Worm (Caenorhabditis elegans) whole organism, mixed stage, embryonic: ENCODE data around the gene sgn-1.

Experiments
- M03D4.4 ChIP-seq: sonication (generic microtip); optimal IDR thresholded peaks from 2 replicates; lab custom pipeline; 2017; ENCODE audit warnings: mild to moderate bottlenecking, missing genetic modification characterization, missing compliant biosample characterization
- bed-3 ChIP-seq: fragments of 200-800 bp; sonication (Bioruptor generic); optimal IDR thresholded peaks from 3 replicates; lab custom pipeline; 2018; ENCODE audit warnings: mild to moderate bottlenecking, missing genetic modification characterization, moderate library complexity, missing compliant biosample characterization
- ceh-39 ChIP-seq: fragments of 150-350 bp; optimal IDR thresholded peaks from 2 replicates; lab custom pipeline; 2014; ENCODE audit warnings: missing biosample characterization, missing genetic modification characterization
- ceh-43 ChIP-seq: fragments of 200-800 bp; sonication (Bioruptor generic); optimal IDR thresholded peaks from 2 replicates; lab custom pipeline; 2018; ENCODE audit warnings: mild to moderate bottlenecking, missing genetic modification characterization, moderate library complexity, missing compliant biosample characterization
- ceh-83 ChIP-seq: fragments of 200-800 bp; sonication (Bioruptor generic); optimal IDR thresholded peaks from 2 replicates; lab custom pipeline; 2018; ENCODE audit warnings: mild to moderate bottlenecking, missing genetic modification characterization, missing compliant biosample characterization
- ces-1 ChIP-seq: fragments of 150-350 bp; optimal IDR thresholded peaks from 2 replicates; lab custom pipeline; 2014; ENCODE audit warnings: missing biosample characterization, missing genetic modification reagents, missing genetic modification characterization
- cnd-1 ChIP-seq: fragments of 200-800 bp; sonication (Bioruptor generic); optimal IDR thresholded peaks from 2 replicates; lab custom pipeline; 2018; ENCODE audit warnings: mild to moderate bottlenecking, missing genetic modification characterization, missing compliant biosample characterization
- drap-1 ChIP-seq: fragments of 200-800 bp; sonication (Bioruptor generic); optimal IDR thresholded peaks from 3 replicates; lab custom pipeline; 2018; ENCODE audit warnings: mild to moderate bottlenecking, missing genetic modification characterization, missing compliant biosample characterization
- elt-1 ChIP-seq: sonication (generic microtip); optimal IDR thresholded peaks from 2 replicates; lab custom pipeline; 2017; ENCODE audit warnings: missing genetic modification characterization, mild to moderate bottlenecking, missing compliant biosample characterization, antibody characterized with exemption, moderate library complexity, borderline replicate concordance; ENCODE audit not compliant: insufficient read depth
- elt-3 ChIP-seq: fragments of 150-350 bp; optimal IDR thresholded peaks from 2 replicates; lab custom pipeline; 2014; ENCODE audit warnings: missing biosample characterization, missing genetic modification characterization
- ham-2 ChIP-seq: fragments of 200-800 bp; sonication (Bioruptor generic); optimal IDR thresholded peaks from 2 replicates; lab custom pipeline; 2018; ENCODE audit warnings: mild to moderate bottlenecking, missing genetic modification characterization, missing compliant biosample characterization
- lin-13 ChIP-seq: fragments of 150-350 bp; optimal IDR thresholded peaks from 2 replicates; lab custom pipeline; 2014; ENCODE audit warnings: missing biosample characterization, missing genetic modification characterization
- lsy-2 ChIP-seq: fragments of 150-350 bp; optimal IDR thresholded peaks from 2 replicates; lab custom pipeline; 2014; ENCODE audit warnings: missing biosample characterization, missing genetic modification characterization
- mep-1 ChIP-seq: fragments of 150-350 bp; optimal IDR thresholded peaks from 2 replicates; lab custom pipeline; 2017; ENCODE audit warnings: missing biosample characterization, missing genetic modification reagents, missing genetic modification characterization, inconsistent platforms
- mls-2 ChIP-seq: sonication (generic microtip); optimal IDR thresholded peaks from 2 replicates; lab custom pipeline; 2016; ENCODE audit warnings: mild to moderate bottlenecking, missing genetic modification characterization, moderate library complexity, missing compliant biosample characterization
- nhr-12 ChIP-seq: fragments of 150-350 bp; optimal IDR thresholded peaks from 2 replicates; lab custom pipeline; 2014; ENCODE audit warnings: missing biosample characterization, missing genetic modification characterization
- nhr-2 ChIP-seq: fragments of 150-350 bp; optimal IDR thresholded peaks from 2 replicates; lab custom pipeline; 2014; ENCODE audit warnings: missing biosample characterization, missing genetic modification characterization
- nhr-237 ChIP-seq: fragments of 150-350 bp; optimal IDR thresholded peaks from 2 replicates; lab custom pipeline; 2014; ENCODE audit warnings: missing biosample characterization, missing genetic modification characterization
- nhr-76 ChIP-seq: sonication (generic microtip); optimal IDR thresholded peaks from 2 replicates; lab custom pipeline; 2017; ENCODE audit warnings: missing biosample characterization, missing genetic modification characterization
- pha-4 ChIP-seq: fragments of 150-350 bp; optimal IDR thresholded peaks from 2 replicates; lab custom pipeline; 2018; ENCODE audit warnings: missing biosample characterization, missing genetic modification reagents, missing genetic modification characterization
- sem-2 ChIP-seq: fragments of 200-800 bp; sonication (Bioruptor generic); optimal IDR thresholded peaks from 2 replicates; lab custom pipeline; 2018; ENCODE audit warnings: mild to moderate bottlenecking, missing genetic modification characterization, missing compliant biosample characterization
- snpc-4 ChIP-seq: fragments of 150-350 bp; optimal IDR thresholded peaks from 2 replicates; lab custom pipeline; 2014; ENCODE audit warnings: missing biosample characterization, missing genetic modification characterization
- tbx-8 ChIP-seq: fragments of 200-800 bp; sonication (Bioruptor generic); optimal IDR thresholded peaks from 2 replicates; lab custom pipeline; 2018; ENCODE audit warnings: mild to moderate bottlenecking, missing genetic modification characterization, moderate library complexity, missing compliant biosample characterization
- unc-120 ChIP-seq: sonication (generic microtip); optimal IDR thresholded peaks from 2 replicates; lab custom pipeline; 2017; ENCODE audit warnings: missing genetic modification characterization, missing compliant biosample characterization; ENCODE audit not compliant: poor library complexity, severe bottlenecking
- unc-62 ChIP-seq: fragments of 150-350 bp; optimal IDR thresholded peaks from 2 replicates; lab custom pipeline; 2014; ENCODE audit warnings: missing biosample characterization, missing genetic modification reagents, missing genetic modification characterization
- ztf-11 ChIP-seq: fragments of 150-350 bp; optimal IDR thresholded peaks from 2 replicates; lab custom pipeline; 2014; ENCODE audit warnings: missing biosample characterization, missing genetic modification characterization

The sgn-1 gene

ce11 chrII:8810679-8811413 lies 27.4 kb upstream of the sgn-1 start, which contains the start of the genes F46C5.9 and rer-1:
Gene F46C5.9 (minus strand): TSS chrII:8810729.
Gene rer-1 (plus strand): TSS chrII:8811370.
- TF ChIP-seq lsy-2 (tag; lab: Kevin White, UChicago) = peak; percentile 60
- TF ChIP-seq bed-3 (GFP tag; lab: Kevin White, UChicago) = no peak

ce11 chrII:8808482-8808881 lies 25.0 kb upstream of the sgn-1 start, which contains the start of gene F07H5.10:
Gene F07H5.10 (minus strand): TSS chrII:8808582.
- TF ChIP-seq drap-1 (GFP tag; lab: Kevin White, UChicago) (no peak), M03D4.4 (tag; lab: Kevin White, UChicago) (no peak), unc-62 (no peak), nhr-76 (no peak), lsy-2 (tag; lab: Kevin White, UChicago) (no peak), bed-3 (GFP tag; lab: Kevin White, UChicago) (no peak), unc-120 (tag; lab: Kevin White, UChicago) (no peak), ces-1 (GFP tag; lab: Kevin White, UChicago) (no peak), ceh-43 (GFP tag; lab: Kevin White, UChicago) (no peak), pha-4 (no peak), elt-1 (tag; lab: Kevin White, UChicago) (no peak), snpc-4 (tag; lab: Kevin White, UChicago) (no peak), ham-2 (GFP tag; lab: Kevin White, UChicago) (no peak), ceh-39 (tag; lab: Kevin White, UChicago) (no peak)

ce11 chrII:8806921-8807320 lies 23.5 kb upstream of the sgn-1 start, which contains the start of gene pho-13:
Gene pho-13 (minus strand): TSS chrII:8807021.
- TF ChIP-seq cnd-1 (tag; lab: Kevin White, UChicago) = no peak

- TF ChIP-seq ceh-43 (GFP tag; lab: Kevin White, UChicago) = no peak
- TF ChIP-seq ceh-83 (GFP tag; lab: Kevin White, UChicago) = no peak
- no peak for TF ChIP-seq bed-3 (GFP tag; lab: Kevin White, UChicago)
- no peak for TF ChIP-seq snpc-4 (tag; lab: Kevin White, UChicago)
- TF ChIP-seq mep-1 = no peak
- no peak for TF ChIP-seq nhr-2 (tag; lab: Kevin White, UChicago)
- no peak for TF ChIP-seq pha-4
- no peak for TF ChIP-seq lin-13 (tag; lab: Kevin White, UChicago)
- TF ChIP-seq unc-62 = no peak
- TF ChIP-seq tbx-8 (GFP tag; lab: Kevin White, UChicago) = no peak
- no peak for TF ChIP-seq cnd-1 (tag; lab: Kevin White, UChicago)
- TF ChIP-seq ztf-11 = no peak
- no peak for TF ChIP-seq M03D4.4 (tag; lab: Kevin White, UChicago)
These were observed 17.4 kb upstream of the sgn-1 start, which contains the start of gene appg-2 for ce11 chrII:8800830-8801229. Gene appg-2 (plus strand): TSS chrII:8801130.

- TF ChIP-seq bed-3 (GFP tag; lab: Kevin White, UChicago) (no peak), nhr-12 (tag; lab: Kevin White, UChicago) (no peak), ceh-83 (GFP tag; lab: Kevin White, UChicago) (no peak), mep-1 (no peak), elt-1 (tag; lab: Kevin White, UChicago) (no peak), ham-2 (GFP tag; lab: Kevin White, UChicago) (no peak), sem-2 (GFP tag; lab: Kevin White, UChicago) (no peak), ces-1 (GFP tag; lab: Kevin White, UChicago) (no peak), ztf-11 (no peak), elt-3 (tag; lab: Kevin White, UChicago) (no peak), nhr-237 (tag; lab: Kevin White, UChicago) (no peak), unc-120 (tag; lab: Kevin White, UChicago) (no peak)
These were observed 16.3 kb upstream of the sgn-1 start for ce11 chrII:8799725-8800124.

- TF ChIP-seq mls-2 (no peak), ces-1 (GFP tag; lab: Kevin White, UChicago) (peak; percentile 56), unc-120 (tag; lab: Kevin White, UChicago) (no peak), ztf-11 (no peak), ceh-83 (GFP tag; lab: Kevin White, UChicago) (no peak), nhr-2 (tag; lab: Kevin White, UChicago) (no peak)
These were observed 12.9 kb upstream of the sgn-1 start for ce11 chrII:8796391-8796790.
